Worm (Caenorhabditis elegans): Measurements from ENCODE around the gene srv-31.

DNA sequence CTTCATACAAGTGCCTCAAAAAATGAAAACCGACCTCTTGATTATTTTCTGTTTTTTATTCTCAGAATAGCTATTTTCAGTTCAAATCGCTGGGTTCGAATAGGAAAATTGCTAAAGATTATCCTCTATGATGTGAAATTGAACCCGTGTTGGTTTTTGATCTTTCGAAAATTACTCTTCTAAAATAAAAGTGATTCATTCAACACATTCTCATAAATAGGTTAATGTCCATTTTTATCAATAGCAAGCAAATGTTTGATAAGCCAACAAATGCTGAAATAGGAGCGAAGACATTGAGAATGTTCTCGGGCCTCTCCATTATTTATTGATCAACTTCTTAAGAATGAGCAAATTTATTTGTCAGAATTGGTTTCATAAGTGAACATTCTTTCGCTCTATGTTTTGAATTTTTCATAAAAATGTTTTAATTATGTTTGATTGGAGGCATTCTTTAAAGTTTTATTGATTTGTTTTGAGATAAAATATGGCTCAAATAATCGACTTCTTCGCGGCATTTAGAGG is 39.0 kb downstream of the srv-31 start, which contains the start of gene F58F9.3:
- TF ChIP-seq F13H6.1 (tag; optimal IDR thresholded peaks at IDR 0.05) (no peak), ama-1 (optimal IDR thresholded peaks at IDR 0.05) (no peak), hlh-13 (GFP tag; optimal IDR thresholded peaks at IDR 0.05) (no peak), tbx-7 (tag; optimal IDR thresholded peaks at IDR 0.05) (no peak), ceh-45 (GFP tag; IDR thresholded peaks at IDR 0.05) (no peak), Y22D7AL.16 (tag; optimal IDR thresholded peaks at IDR 0.05) (no peak), elt-2 (tag; optimal IDR thresholded peaks at IDR 0.05) (no peak), rnt-1 (tag; optimal IDR thresholded peaks at IDR 0.05) (no peak), nfya-1 (tag; optimal IDR thresholded peaks at IDR 0.05) (no peak)

All from whole organism, late embryonic.